Worm (Caenorhabditis elegans) whole organism, L3 larva: ENCODE measurements around the gene F34H10.4.

ENCODE experiments used
- ZK546.5 ChIP-seq: sonication (generic microtip); optimal IDR thresholded peaks from 2 replicates; lab custom pipeline; 2017; ENCODE audit warnings: missing biosample characterization, missing genetic modification characterization
- ceh-82 ChIP-seq: fragments of 150-350 bp; optimal IDR thresholded peaks from 2 replicates; lab custom pipeline; 2014; ENCODE audit warnings: missing biosample characterization, missing genetic modification characterization
- nhr-12 ChIP-seq: fragments of 150-350 bp; optimal IDR thresholded peaks from 2 replicates; lab custom pipeline; 2014; ENCODE audit warnings: missing biosample characterization, missing genetic modification characterization
- nhr-43 ChIP-seq: sonication (generic microtip); optimal IDR thresholded peaks from 2 replicates; lab custom pipeline; 2016; ENCODE audit warnings: mild to moderate bottlenecking, missing genetic modification characterization, missing compliant biosample characterization; ENCODE audit not compliant: poor library complexity, severe bottlenecking
- pqm-1 ChIP-seq: fragments of 150-350 bp; optimal IDR thresholded peaks from 2 replicates; lab custom pipeline; 2017; ENCODE audit warnings: missing biosample characterization, missing genetic modification characterization, inconsistent platforms
- tbx-2 ChIP-seq: sonication (generic microtip); optimal IDR thresholded peaks from 2 replicates; lab custom pipeline; 2016; ENCODE audit warnings: mild to moderate bottlenecking, missing genetic modification characterization, missing compliant biosample characterization
- ztf-11 ChIP-seq: fragments of 150-350 bp; optimal IDR thresholded peaks from 2 replicates; lab custom pipeline; 2014; ENCODE audit warnings: missing biosample characterization, missing genetic modification characterization
- ztf-4 ChIP-seq: fragments of 150-350 bp; optimal IDR thresholded peaks from 2 replicates; lab custom pipeline; 2014; ENCODE audit warnings: missing biosample characterization, missing genetic modification characterization

DNA sequence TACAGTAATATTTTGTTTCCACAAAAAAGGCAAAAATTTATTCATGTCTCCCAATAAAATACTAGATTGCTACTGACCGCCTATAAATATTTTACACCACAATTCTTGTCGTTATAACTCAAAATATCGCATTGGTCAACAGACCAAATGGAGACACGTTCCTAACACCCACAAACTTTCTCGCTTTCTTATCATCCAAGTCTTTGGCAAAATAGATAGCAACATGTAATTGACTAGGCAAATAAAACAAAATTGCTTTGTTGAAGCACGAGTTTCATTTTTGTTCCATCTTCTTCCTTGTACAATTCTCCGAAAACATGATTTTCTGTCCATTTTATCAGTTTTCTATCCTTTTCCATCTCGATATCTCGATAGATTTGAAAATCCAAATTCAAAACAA lies 45.7 kb upstream of the F34H10.4 start:
- TF ChIP-seq ceh-82 = no peak
- no peak for TF ChIP-seq nhr-43
- TF ChIP-seq nhr-12 (tag; lab: Kevin White, UChicago) = no peak
- no peak for TF ChIP-seq ZK546.5 (tag; lab: Kevin White, UChicago)
- TF ChIP-seq pqm-1 (tag; lab: Kevin White, UChicago) = peak; percentile 87
- TF ChIP-seq tbx-2 (tag; lab: Kevin White, UChicago) = no peak
- no peak for TF ChIP-seq ztf-11 (tag; lab: Kevin White, UChicago)
- no peak for TF ChIP-seq ztf-4 (tag; lab: Kevin White, UChicago)
